Fruit fly (Drosophila melanogaster) whole organism, embryonic: Measurements from ENCODE around the gene CG3919.

Experiments used
- Adf1 ChIP-seq: fragments of 200-800 bp; sonication (Bioruptor generic); IDR thresholded peaks from 2 replicates; pipeline ENCODE4 v1.3.6; 2022; ENCODE audit warnings: missing biosample characterization, missing genetic modification characterization
- Aef1 ChIP-seq: fragments of 200-800 bp; sonication (Bioruptor generic); IDR thresholded peaks from 3 replicates; pipeline ENCODE4 v1.3.6; 2022; ENCODE audit warnings: missing biosample characterization, missing genetic modification characterization
- C15 ChIP-seq: fragments of 200-800 bp; sonication (Bioruptor generic); IDR thresholded peaks from 3 replicates; pipeline ENCODE4 v1.3.6; 2022; ENCODE audit warnings: missing biosample characterization, missing genetic modification characterization
- CG10274 ChIP-seq: fragments of 200-800 bp; sonication (Bioruptor generic); optimal IDR thresholded peaks from 3 replicates; lab custom pipeline; 2017; ENCODE audit warnings: missing biosample characterization, mild to moderate bottlenecking, missing genetic modification characterization
- CG10366 ChIP-seq: fragments of 200-800 bp; sonication (Bioruptor generic); IDR thresholded peaks from 2 replicates; pipeline ENCODE4 v1.3.6; 2022; ENCODE audit warnings: missing biosample characterization, missing genetic modification characterization
- CG10959 ChIP-seq: fragments of 200-800 bp; sonication (Bioruptor generic); IDR thresholded peaks from 2 replicates; pipeline ENCODE4 v1.3.6; 2022; ENCODE audit warnings: missing biosample characterization, missing genetic modification characterization
- CG11560 ChIP-seq: fragments of 200-800 bp; sonication (Bioruptor generic); IDR thresholded peaks from 3 replicates; pipeline ENCODE4 v1.3.6; 2022; ENCODE audit warnings: missing biosample characterization, missing genetic modification characterization
- CG12071 ChIP-seq: fragments of 200-800 bp; sonication (Bioruptor generic); optimal IDR thresholded peaks from 3 replicates; lab custom pipeline; 2018; ENCODE audit warnings: missing biosample characterization, mild to moderate bottlenecking, missing genetic modification characterization
- CG12391 ChIP-seq: fragments of 200-800 bp; sonication (Bioruptor generic); optimal IDR thresholded peaks from 3 replicates; lab custom pipeline; 2018; ENCODE audit warnings: missing biosample characterization, mild to moderate bottlenecking, missing genetic modification characterization, moderate library complexity
- CG12659 ChIP-seq: fragments of 200-800 bp; sonication (Bioruptor generic); optimal IDR thresholded peaks from 3 replicates; lab custom pipeline; 2017; ENCODE audit warnings: mild to moderate bottlenecking, missing biosample characterization, missing genetic modification reagents, missing genetic modification characterization
- CG13123 ChIP-seq: fragments of 200-800 bp; sonication (Bioruptor generic); optimal IDR thresholded peaks from 2 replicates; lab custom pipeline; 2016; ENCODE audit warnings: missing biosample characterization, missing genetic modification characterization
- CG13296 ChIP-seq: fragments of 200-800 bp; sonication (Bioruptor generic); optimal IDR thresholded peaks from 3 replicates; lab custom pipeline; 2018; ENCODE audit warnings: missing biosample characterization, mild to moderate bottlenecking, missing genetic modification characterization
- CG14860 ChIP-seq: fragments of 200-800 bp; sonication (Bioruptor generic); IDR thresholded peaks from 3 replicates; pipeline ENCODE4 v1.3.6; 2022; ENCODE audit warnings: missing biosample characterization, missing genetic modification characterization; ENCODE audit not compliant: partially characterized antibody
- CG14965 ChIP-seq: fragments of 200-800 bp; sonication (Bioruptor generic); optimal IDR thresholded peaks from 2 replicates; lab custom pipeline; 2016; ENCODE audit warnings: missing biosample characterization, missing genetic modification characterization, borderline replicate concordance
- CG15514 ChIP-seq: fragments of 200-800 bp; sonication (Bioruptor generic); optimal IDR thresholded peaks from 3 replicates; lab custom pipeline; 2017; ENCODE audit warnings: missing biosample characterization, missing genetic modification characterization, mild to moderate bottlenecking, moderate library complexity, missing genetic modification reagents
- CG31441 ChIP-seq: fragments of 200-800 bp; sonication (Bioruptor generic); IDR thresholded peaks from 2 replicates; pipeline ENCODE4 v1.3.6; 2022; ENCODE audit warnings: missing biosample characterization, missing genetic modification characterization
- CG32772 ChIP-seq: fragments of 200-800 bp; sonication (Bioruptor generic); IDR thresholded peaks from 2 replicates; pipeline ENCODE4 v1.3.6; 2022; ENCODE audit warnings: missing biosample characterization, missing genetic modification characterization
- CG34376 ChIP-seq: fragments of 200-800 bp; sonication (Bioruptor generic); optimal IDR thresholded peaks from 2 replicates; lab custom pipeline; 2018; ENCODE audit warnings: missing biosample characterization, mild to moderate bottlenecking, missing genetic modification characterization
- CG3838 ChIP-seq: fragments of 200-800 bp; sonication (Bioruptor generic); optimal IDR thresholded peaks from 3 replicates; lab custom pipeline; 2016; ENCODE audit warnings: missing biosample characterization, missing genetic modification characterization
- CG4404 ChIP-seq: fragments of 200-800 bp; sonication (Bioruptor generic); IDR thresholded peaks from 2 replicates; pipeline ENCODE4 v1.3.6; 2022; ENCODE audit warnings: missing biosample characterization, missing genetic modification characterization
- CG4730 ChIP-seq: fragments of 200-800 bp; sonication (Bioruptor generic); IDR thresholded peaks from 2 replicates; pipeline ENCODE4 v1.3.6; 2022; ENCODE audit warnings: missing biosample characterization, missing genetic modification characterization
- CG7357 ChIP-seq: fragments of 200-800 bp; sonication (Bioruptor generic); IDR thresholded peaks from 3 replicates; pipeline ENCODE4 v1.3.6; 2022; ENCODE audit warnings: missing biosample characterization, missing genetic modification characterization
- CG7556 ChIP-seq: fragments of 200-800 bp; sonication (Bioruptor generic); optimal IDR thresholded peaks from 2 replicates; lab custom pipeline; 2017; ENCODE audit warnings: missing biosample characterization, mild to moderate bottlenecking, missing genetic modification characterization
- CG7786 ChIP-seq: fragments of 200-800 bp; sonication (Bioruptor generic); optimal IDR thresholded peaks from 2 replicates; lab custom pipeline; 2016; ENCODE audit warnings: missing biosample characterization, missing genetic modification characterization
- CG7928 ChIP-seq: fragments of 200-800 bp; sonication (Bioruptor generic); optimal IDR thresholded peaks from 2 replicates; lab custom pipeline; 2017; ENCODE audit warnings: missing biosample characterization, mild to moderate bottlenecking, missing genetic modification characterization
- CkIIα-i1 ChIP-seq: fragments of 200-800 bp; sonication (Bioruptor generic); IDR thresholded peaks from 2 replicates; pipeline ENCODE4 v1.3.6; 2022; ENCODE audit warnings: missing biosample characterization, missing genetic modification characterization
- E2f1 ChIP-seq: fragments of 200-800 bp; sonication (Bioruptor generic); IDR thresholded peaks from 2 replicates; pipeline ENCODE4 v1.3.6; 2022; ENCODE audit warnings: missing biosample characterization, missing genetic modification characterization
- Hey ChIP-seq: fragments of 200-800 bp; sonication (Bioruptor generic); optimal IDR thresholded peaks from 3 replicates; lab custom pipeline; 2018; ENCODE audit warnings: missing biosample characterization, mild to moderate bottlenecking, missing genetic modification characterization
- Hmr ChIP-seq: fragments of 200-800 bp; sonication (Bioruptor generic); optimal IDR thresholded peaks from 3 replicates; lab custom pipeline; 2017; ENCODE audit warnings: mild to moderate bottlenecking, missing biosample characterization, missing genetic modification reagents, missing genetic modification characterization
- Hsf ChIP-seq: fragments of 200-800 bp; sonication (Bioruptor generic); optimal IDR thresholded peaks from 3 replicates; lab custom pipeline; 2016; ENCODE audit warnings: missing biosample characterization, missing genetic modification characterization
- MESR4 ChIP-seq: fragments of 200-800 bp; sonication (Bioruptor generic); optimal IDR thresholded peaks from 2 replicates; lab custom pipeline; 2018; ENCODE audit warnings: missing biosample characterization, mild to moderate bottlenecking, missing genetic modification characterization, moderate library complexity
- Neu2 ChIP-seq: fragments of 200-800 bp; sonication (Bioruptor generic); optimal IDR thresholded peaks from 3 replicates; lab custom pipeline; 2016; ENCODE audit warnings: missing biosample characterization, missing genetic modification characterization, borderline replicate concordance
- Nf-YB ChIP-seq: fragments of 200-800 bp; sonication (Bioruptor generic); optimal IDR thresholded peaks from 3 replicates; lab custom pipeline; 2019; ENCODE audit warnings: missing biosample characterization, mild to moderate bottlenecking, missing genetic modification characterization, moderate library complexity
- NfI ChIP-seq: fragments of 200-800 bp; sonication (Bioruptor generic); optimal IDR thresholded peaks from 3 replicates; lab custom pipeline; 2018; ENCODE audit warnings: missing biosample characterization, mild to moderate bottlenecking, missing genetic modification characterization, moderate library complexity
- Oaz ChIP-seq: fragments of 200-800 bp; sonication (Bioruptor generic); IDR thresholded peaks from 2 replicates; pipeline ENCODE4 v1.3.6; 2022; ENCODE audit warnings: missing biosample characterization, missing genetic modification characterization
- al ChIP-seq: fragments of 200-800 bp; sonication (Bioruptor generic); IDR thresholded peaks from 2 replicates; pipeline ENCODE4 v1.3.6; 2022; ENCODE audit warnings: missing biosample characterization, missing genetic modification characterization
- ash1 ChIP-seq: fragments of 200-800 bp; sonication (Bioruptor generic); optimal IDR thresholded peaks from 2 replicates; lab custom pipeline; 2018; ENCODE audit warnings: missing biosample characterization, mild to moderate bottlenecking, missing genetic modification characterization
- btn ChIP-seq: fragments of 200-800 bp; sonication (Bioruptor generic); optimal IDR thresholded peaks from 2 replicates; lab custom pipeline; 2016; ENCODE audit warnings: missing biosample characterization, missing genetic modification characterization
- crc ChIP-seq: fragments of 200-800 bp; sonication (Bioruptor generic); optimal IDR thresholded peaks from 2 replicates; lab custom pipeline; 2016; ENCODE audit warnings: missing biosample characterization, missing genetic modification characterization
- esg ChIP-seq: fragments of 200-800 bp; sonication (Bioruptor generic); conservative IDR thresholded peaks from 2 replicates; pipeline ENCODE4 v1.3.6; 2022; ENCODE audit warnings: missing biosample characterization, missing genetic modification characterization
- fd3F ChIP-seq: fragments of 200-800 bp; sonication (Bioruptor generic); optimal IDR thresholded peaks from 2 replicates; lab custom pipeline; 2018; ENCODE audit warnings: missing biosample characterization, mild to moderate bottlenecking, missing genetic modification characterization, moderate library complexity
- gsb ChIP-seq: fragments of 200-800 bp; sonication (Bioruptor generic); IDR thresholded peaks from 2 replicates; pipeline ENCODE4 v1.3.6; 2022; ENCODE audit warnings: missing biosample characterization, missing genetic modification characterization
- knrl ChIP-seq: fragments of 200-800 bp; sonication (Bioruptor generic); IDR thresholded peaks from 3 replicates; pipeline ENCODE4 v1.3.6; 2022; ENCODE audit warnings: missing biosample characterization, missing genetic modification characterization; ENCODE audit not compliant: partially characterized antibody
- nerfin-1 ChIP-seq: fragments of 200-800 bp; sonication (Bioruptor generic); optimal IDR thresholded peaks from 3 replicates; lab custom pipeline; 2019; ENCODE audit warnings: missing biosample characterization, mild to moderate bottlenecking, missing genetic modification characterization, moderate library complexity
- pzg ChIP-seq: fragments of 200-800 bp; sonication (Bioruptor generic); optimal IDR thresholded peaks from 3 replicates; lab custom pipeline; 2018; ENCODE audit warnings: missing biosample characterization, mild to moderate bottlenecking, missing genetic modification characterization, moderate library complexity
- sens-2 ChIP-seq: fragments of 200-800 bp; sonication (Bioruptor generic); IDR thresholded peaks from 2 replicates; pipeline ENCODE4 v1.3.6; 2022; ENCODE audit warnings: missing biosample characterization, missing genetic modification characterization
- seq ChIP-seq: fragments of 200-800 bp; sonication (Bioruptor generic); IDR thresholded peaks from 2 replicates; pipeline ENCODE4 v1.3.6; 2022; ENCODE audit warnings: missing biosample characterization, missing genetic modification characterization
- shn ChIP-seq: fragments of 200-800 bp; sonication (Bioruptor generic); optimal IDR thresholded peaks from 3 replicates; lab custom pipeline; 2016; ENCODE audit warnings: missing biosample characterization, missing genetic modification characterization
- sim ChIP-seq: fragments of 200-800 bp; sonication (Bioruptor generic); IDR thresholded peaks from 2 replicates; pipeline ENCODE4 v1.3.6; 2022; ENCODE audit warnings: missing biosample characterization, missing genetic modification characterization
- tna ChIP-seq: fragments of 200-800 bp; sonication (Bioruptor generic); IDR thresholded peaks from 2 replicates; pipeline ENCODE4 v1.3.6; 2022; ENCODE audit warnings: missing biosample characterization, missing genetic modification characterization; ENCODE audit not compliant: partially characterized antibody
- zen2 ChIP-seq: fragments of 200-800 bp; sonication (Bioruptor generic); IDR thresholded peaks from 3 replicates; pipeline ENCODE4 v1.3.6; 2022; ENCODE audit warnings: missing biosample characterization, missing genetic modification characterization; ENCODE audit not compliant: partially characterized antibody

The CG3919 gene

DNA sequence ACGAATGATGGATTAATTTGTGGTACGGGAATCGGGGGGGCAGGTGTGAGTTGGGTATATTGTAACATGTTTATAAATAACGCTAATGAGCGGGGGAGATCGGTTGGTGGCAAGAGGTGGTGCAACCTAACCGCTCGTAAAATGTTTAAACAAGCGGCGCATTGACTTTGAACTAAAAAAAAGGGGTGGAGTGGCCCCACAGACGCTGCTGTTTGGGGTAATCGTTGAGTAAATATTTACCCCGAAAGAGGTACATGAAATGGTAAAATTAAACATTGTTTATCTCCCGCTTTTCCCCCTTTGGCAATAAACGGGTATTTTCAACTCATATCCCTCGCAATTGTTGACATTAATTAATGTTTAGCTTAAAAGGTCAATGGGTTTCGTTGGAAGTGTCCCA, 44.3 kb upstream of the CG3919 start (continued):
- TF ChIP-seq zen2 (GFP tag; lab: Robert Waterston, UW) (no peak), E2f1 (GFP tag; lab: Robert Waterston, UW) (peak; percentile 13; the same call in 1 of the 2 replicates), CG12071 (peak; percentile 79), CG12391 (tag; lab: Kevin White, UChicago) (peak; percentile 36), CG10959 (no peak), CG3838 (GFP tag; lab: Kevin White, UChicago) (no peak), CG15514 (GFP tag; lab: Kevin White, UChicago) (peak; percentile 36), al (no peak), Oaz (GFP tag; lab: Robert Waterston, UW) (no peak), crc (GFP tag; lab: Kevin White, UChicago) (no peak), CG7786 (GFP tag; lab: Kevin White, UChicago) (no peak), Hmr (GFP tag; lab: Kevin White, UChicago) (peak; percentile 44), Adf1 (GFP tag; lab: Robert Waterston, UW) (no peak), CG13123 (GFP tag; lab: Kevin White, UChicago) (no peak), nerfin-1 (tag; lab: Kevin White, UChicago) (peak; percentile 72), knrl (GFP tag; lab: Robert Waterston, UW) (no peak), btn (no peak), C15 (GFP tag; lab: Robert Waterston, UW) (no peak), CG10366 (GFP tag; lab: Robert Waterston, UW) (peak; percentile 16; the same call in 1 of the 2 replicates), fd3F (GFP tag; lab: Kevin White, UChicago) (no peak), CG13296 (GFP tag; lab: Kevin White, UChicago) (peak; percentile 53), CG32772 (GFP tag; lab: Robert Waterston, UW) (no peak), CG31441 (peak; percentile 79), Hey (tag; lab: Kevin White, UChicago) (peak; percentile 49), CG14965 (GFP tag; lab: Kevin White, UChicago) (no peak), ash1 (GFP tag; lab: Kevin White, UChicago) (no peak), pzg (no peak), seq (GFP tag; lab: Robert Waterston, UW) (peak; percentile 8; the same call in 1 of the 2 replicates), Hsf (GFP tag; lab: Kevin White, UChicago) (peak; percentile 14), CG4730 (GFP tag; lab: Robert Waterston, UW) (no peak), esg (GFP tag; lab: Robert Waterston, UW) (no peak), CG4404 (GFP tag; lab: Robert Waterston, UW) (no peak), CG11560 (tag; lab: Robert Waterston, UW) (no peak), Neu2 (GFP tag; lab: Kevin White, UChicago) (no peak), gsb (GFP tag; lab: Robert Waterston, UW) (no peak), CG7357 (GFP tag; lab: Robert Waterston, UW) (no peak), Nf-YB (GFP tag; lab: Kevin White, UChicago) (peak; percentile 46), tna (GFP tag; lab: Robert Waterston, UW) (no peak), MESR4 (no peak), Aef1 (GFP tag; lab: Robert Waterston, UW) (no peak), sens-2 (no peak), CG14860 (GFP tag; lab: Robert Waterston, UW) (no peak), CG10274 (GFP tag; lab: Kevin White, UChicago) (peak; percentile 34), CG7556 (peak; percentile 46), CG34376 (GFP tag; lab: Kevin White, UChicago) (no peak), CkIIα-i1 (no peak), NfI (peak; percentile 27), shn (GFP tag; lab: Kevin White, UChicago) (no peak), CG12659 (peak; percentile 27), sim (no peak), CG7928 (GFP tag; lab: Kevin White, UChicago) (no peak)
